Worm (Caenorhabditis elegans): ENCODE measurements around the gene lact-9.
A peak's percentile ranks its signal among the peaks of the same experiment; 100 is the strongest.

DNA sequence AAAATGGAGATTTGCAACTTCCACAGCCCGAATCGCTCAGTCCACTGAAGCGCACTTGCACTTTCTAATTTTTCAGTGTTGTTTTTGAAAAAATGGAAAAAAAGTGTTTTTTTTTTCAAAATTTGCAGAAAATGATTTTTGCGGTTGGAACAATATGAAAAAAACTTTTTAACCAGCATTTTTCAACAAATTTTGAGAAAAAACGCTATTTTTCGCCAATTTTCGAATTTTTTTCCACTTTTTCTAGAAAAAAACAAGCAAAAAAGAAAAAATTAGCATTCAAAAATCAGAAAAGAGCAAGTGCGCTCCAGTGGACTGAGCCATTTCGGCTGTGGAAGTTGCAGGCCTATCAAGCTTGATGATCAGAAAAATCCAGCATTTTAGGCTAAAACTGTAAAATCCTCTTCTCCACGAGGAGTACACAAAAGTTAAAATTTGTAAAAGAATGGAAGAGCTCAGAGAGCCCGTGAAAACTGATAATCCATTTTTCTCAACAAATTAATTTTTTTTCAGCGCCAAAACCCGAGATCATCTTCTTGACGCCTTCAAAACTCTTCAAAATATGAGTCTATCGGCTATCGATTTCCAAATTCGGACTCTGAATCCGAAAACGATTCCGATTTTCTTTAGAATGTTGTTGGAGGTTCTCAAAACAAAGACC is 9.9 kb upstream of the lact-9 start:
- TF ChIP-seq nhr-28 (tag; optimal IDR thresholded peaks at IDR 0.05) (no peak), snpc-1.2 (GFP tag; IDR thresholded peaks at IDR 0.05) (0 out of 2 replicates have a peak, but pooled peaks have one; percentile 13), nhr-77 (tag; optimal IDR thresholded peaks at IDR 0.05) (no peak), F10B5.3 (tag; optimal IDR thresholded peaks at IDR 0.05) (no peak), daf-12 (tag; optimal IDR thresholded peaks at IDR 0.05) (no peak), nhr-11 (tag; optimal IDR thresholded peaks at IDR 0.05) (no peak), unc-62 (GFP tag; optimal IDR thresholded peaks at IDR 0.05 in 1 of 2) (peak in 1 of 2 experiments; percentile 59), unc-62 (tag; optimal IDR thresholded peaks at IDR 0.05) (no peak), snpc-4 (tag; optimal IDR thresholded peaks at IDR 0.05) (no peak), tra-1 (GFP tag; IDR thresholded peaks at IDR 0.05) (no peak), ceh-62 (tag; optimal IDR thresholded peaks at IDR 0.05) (no peak)
